Fruit fly (Drosophila melanogaster): ENCODE results near the gene PH4alphaSG1.

The PH4alphaSG1 gene

DNA sequence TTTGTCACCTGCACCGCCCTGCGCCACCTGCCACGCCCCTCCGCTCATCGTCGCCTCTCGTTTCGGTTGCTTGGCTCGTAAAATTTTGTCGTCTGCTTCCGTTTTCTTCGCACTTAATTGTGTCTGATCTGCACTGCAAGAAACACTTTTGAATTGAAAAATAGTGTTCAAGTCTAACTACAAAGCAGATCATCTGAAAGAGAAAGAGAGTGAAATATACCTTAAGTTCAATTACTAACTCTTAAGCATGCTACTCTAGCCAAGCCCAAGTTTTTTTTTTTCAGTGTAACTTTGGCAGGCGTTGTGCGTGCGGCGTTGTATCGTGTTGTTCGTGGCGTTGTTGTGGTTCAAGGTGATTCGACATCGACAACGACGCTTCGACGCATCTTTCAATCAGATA is 34.7 kb upstream of the PH4alphaSG1 start (continued):
- TF ChIP-seq tll (GFP tag; optimal IDR thresholded peaks at IDR 0.05) = no peak
- no peak for TF ChIP-seq cg (GFP tag; optimal IDR thresholded peaks at IDR 0.05)
- TF ChIP-seq sim (GFP tag; IDR thresholded peaks at IDR 0.05) = peak; percentile 88

DNA sequence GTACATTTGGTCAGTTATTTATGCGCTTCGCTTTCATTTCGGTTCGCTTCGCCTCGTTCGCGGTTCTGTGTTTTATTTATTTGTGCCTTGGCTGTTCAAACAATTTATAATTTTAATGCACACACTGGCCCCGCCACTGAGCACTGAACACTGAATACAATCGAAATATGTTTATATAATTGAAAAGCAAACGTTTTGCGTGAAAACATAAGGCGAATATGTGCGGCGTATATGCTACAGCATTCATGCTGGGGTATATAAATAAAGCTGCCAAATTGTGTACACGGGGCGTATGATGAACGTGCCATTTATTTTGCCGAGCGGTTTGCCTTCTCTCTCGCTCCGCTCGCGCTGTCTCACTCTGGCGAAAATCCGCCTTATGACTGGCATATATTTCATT is 31.5 kb upstream of the PH4alphaSG1 start:
- TF ChIP-seq Poxn (GFP tag; IDR thresholded peaks at IDR 0.05) = no peak
- TF ChIP-seq CG2678 (tag; optimal IDR thresholded peaks at IDR 0.05) = peak; percentile 26
- TF ChIP-seq Fer1 (GFP tag; optimal IDR thresholded peaks at IDR 0.05) = peak; percentile 54
- peak; percentile 14 for TF ChIP-seq CG15514 (GFP tag; optimal IDR thresholded peaks at IDR 0.05)
- no peak for TF ChIP-seq sna (GFP tag; IDR thresholded peaks at IDR 0.05; ENCODE audit: partially characterized antibody)
- no peak for TF ChIP-seq CG18619 (GFP tag; optimal IDR thresholded peaks at IDR 0.05)
- TF ChIP-seq fd3F (GFP tag; optimal IDR thresholded peaks at IDR 0.05) = peak; percentile 23
- peak; percentile 21 for TF ChIP-seq Meics (GFP tag; optimal IDR thresholded peaks at IDR 0.05)
- peak; percentile 68 for TF ChIP-seq Med (GFP tag)
- TF ChIP-seq CG12236 (GFP tag; optimal IDR thresholded peaks at IDR 0.05) = no peak
- TF ChIP-seq Atf3 (GFP tag; optimal IDR thresholded peaks at IDR 0.05) = no peak
- TF ChIP-seq Dbx (GFP tag; IDR thresholded peaks at IDR 0.05) = peak; percentile 20; the same call in 1 of the 3 replicates
- TF ChIP-seq crc (GFP tag; optimal IDR thresholded peaks at IDR 0.05) = no peak
- no peak for TF ChIP-seq CG8290 (GFP tag; optimal IDR thresholded peaks at IDR 0.05)
- TF ChIP-seq CG8290 (tag; optimal IDR thresholded peaks at IDR 0.05) = peak in 1 of 2 experiments; percentile 23
- TF ChIP-seq Atf6 (GFP tag; IDR thresholded peaks at IDR 0.05) = 0 out of 2 replicates have a peak, but pooled peaks have one; percentile 10
- no peak for TF ChIP-seq unc-4 (GFP tag; IDR thresholded peaks at IDR 0.05; ENCODE audit: partially characterized antibody)
- peak; percentile 49 for TF ChIP-seq CG6765 (GFP tag; optimal IDR thresholded peaks at IDR 0.05)
- peak; percentile 57 for TF ChIP-seq CG18599 (GFP tag; optimal IDR thresholded peaks at IDR 0.05)
- peak in 1 of 2 experiments; percentile 52 for TF ChIP-seq Pdp1 (GFP tag; optimal IDR thresholded peaks at IDR 0.05)
- 0 out of 4 replicates have a peak, but pooled peaks have one; percentile 57 for TF ChIP-seq chinmo (GFP tag; IDR thresholded peaks at IDR 0.05; ENCODE audit: partially characterized antibody)
- no peak for TF ChIP-seq sens-2 (GFP tag; IDR thresholded peaks at IDR 0.05)
- no peak for TF ChIP-seq nmo (GFP tag; optimal IDR thresholded peaks at IDR 0.05)
- peak; percentile 25 for TF ChIP-seq lab (GFP tag; optimal IDR thresholded peaks at IDR 0.05)
- no peak for TF ChIP-seq gsb-n (tag; optimal IDR thresholded peaks at IDR 0.05)
- TF ChIP-seq abd-A (tag; optimal IDR thresholded peaks at IDR 0.05) = peak; percentile 31
- peak; percentile 24 for TF ChIP-seq schlank (tag; optimal IDR thresholded peaks at IDR 0.05)
- TF ChIP-seq CG1024 (GFP tag; IDR thresholded peaks at IDR 0.05) = no peak
- no peak for TF ChIP-seq cato (GFP tag; optimal IDR thresholded peaks at IDR 0.05; ENCODE audit: borderline replicate concordance)
- TF ChIP-seq caup (GFP tag; optimal IDR thresholded peaks at IDR 0.05; ENCODE audit: severe bottlenecking) = peak; percentile 35
- TF ChIP-seq CG3281 (GFP tag; optimal IDR thresholded peaks at IDR 0.05) = peak; percentile 38
- peak; percentile 19 for TF ChIP-seq CG12769 (tag; optimal IDR thresholded peaks at IDR 0.05)
- no peak for TF ChIP-seq sisA (GFP tag; IDR thresholded peaks at IDR 0.05)
- peak; percentile 63 for TF ChIP-seq CG10543 (GFP tag; optimal IDR thresholded peaks at IDR 0.05)
- no peak for TF ChIP-seq stc (GFP tag; IDR thresholded peaks at IDR 0.05)
- no peak for TF ChIP-seq CG8765 (GFP tag; IDR thresholded peaks at IDR 0.05)
- peak; percentile 23 for TF ChIP-seq Hmr (GFP tag; optimal IDR thresholded peaks at IDR 0.05)
- peak; percentile 36 for TF ChIP-seq sd (tag; optimal IDR thresholded peaks at IDR 0.05)
